Comparison of ENCODE assay signal across 1 fruit fly cellular context in genomic region chr3L:21219160-21219559, dm6.
A peak's percentile ranks its signal among the peaks of the same experiment; 100 is the strongest.
TF ChIP-seq lines count a peak whose summit lies in the region.

No protein-coding gene starts in this region.

TF ChIP-seq in whole organism, embryonic, 481 proteins besides CTCF, POLR2A, EP300 and RAD21 (continued from another document):
- no peak for TF ChIP-seq CG6175 (GFP tag; IDR thresholded peaks at IDR 0.05; lab: Robert Waterston, UW)
- TF ChIP-seq lmd (GFP tag; IDR thresholded peaks at IDR 0.05; lab: Robert Waterston, UW), result no peak
- no peak for TF ChIP-seq CG32772 (GFP tag; IDR thresholded peaks at IDR 0.05; lab: Robert Waterston, UW)
- no peak for TF ChIP-seq sqz (GFP tag; optimal IDR thresholded peaks at IDR 0.05; lab: Kevin White, UChicago)
- no peak for TF ChIP-seq pum (GFP tag; optimal IDR thresholded peaks at IDR 0.05; lab: Kevin White, UChicago)
- TF ChIP-seq CG18599 (GFP tag; optimal IDR thresholded peaks at IDR 0.05; lab: Kevin White, UChicago), result no peak
- TF ChIP-seq CG31441 (GFP tag; IDR thresholded peaks at IDR 0.05; lab: Robert Waterston, UW), result no peak
- TF ChIP-seq Med (GFP tag; lab: Kevin White, UChicago), result peak; percentile 65
- TF ChIP-seq Pdp1 (GFP tag; optimal IDR thresholded peaks at IDR 0.05; lab: Kevin White, UChicago), result no peak
- no peak for TF ChIP-seq B-H1 (GFP tag; IDR thresholded peaks at IDR 0.05; lab: Robert Waterston, UW)
- TF ChIP-seq twi (tag; optimal IDR thresholded peaks at IDR 0.05; lab: Kevin White, UChicago), result no peak
- TF ChIP-seq disco-r (GFP tag; optimal IDR thresholded peaks at IDR 0.05; lab: Kevin White, UChicago), result no peak
- TF ChIP-seq zen (tag; optimal IDR thresholded peaks at IDR 0.05; lab: Kevin White, UChicago), result no peak
- TF ChIP-seq TFAM (GFP tag; optimal IDR thresholded peaks at IDR 0.05; lab: Kevin White, UChicago), result no peak
- no peak for TF ChIP-seq tna (GFP tag; IDR thresholded peaks at IDR 0.05; lab: Robert Waterston, UW; ENCODE audit: partially characterized antibody)
- no peak for TF ChIP-seq ranshi (GFP tag; IDR thresholded peaks at IDR 0.05; lab: Robert Waterston, UW)
